Fruit fly (Drosophila melanogaster): ENCODE data around the gene SP1173.
A peak's percentile ranks its signal among the peaks of the same experiment; 100 is the strongest.

SP1173 gene

dm6 chr3L:6743346-6744165 is 40.2 kb upstream of the SP1173 start (continued):
- no peak for TF ChIP-seq Sox15 (GFP tag; optimal IDR thresholded peaks at IDR 0.05)

- TF ChIP-seq dsx (GFP tag; optimal IDR thresholded peaks at IDR 0.05; ENCODE audit: poor library complexity, severe bottlenecking) (peak; percentile 9), CG32006 (GFP tag; optimal IDR thresholded peaks at IDR 0.05) (peak; percentile 33), Eip75B (GFP tag; optimal IDR thresholded peaks at IDR 0.05) (peak; percentile 1), CG8119 (GFP tag; IDR thresholded peaks at IDR 0.05) (no peak), CG6854 (GFP tag; optimal IDR thresholded peaks at IDR 0.05) (peak; percentile 32), CG15336 (GFP tag; IDR thresholded peaks at IDR 0.05) (peak; percentile 23; the same call in 1 of the 2 replicates), net (GFP tag; optimal IDR thresholded peaks at IDR 0.05) (no peak), CG6276 (GFP tag; optimal IDR thresholded peaks at IDR 0.05) (no peak), topi (GFP tag; optimal IDR thresholded peaks at IDR 0.05) (peak; percentile 20), CG6792 (GFP tag; optimal IDR thresholded peaks at IDR 0.05) (peak; percentile 0), lz (GFP tag; optimal IDR thresholded peaks at IDR 0.05) (peak; percentile 48), acj6 (GFP tag; optimal IDR thresholded peaks at IDR 0.05) (peak; percentile 7), spab (GFP tag; optimal IDR thresholded peaks at IDR 0.05) (no peak), OdsH (GFP tag; optimal IDR thresholded peaks at IDR 0.05) (peak; percentile 44), Lpt (GFP tag; optimal IDR thresholded peaks at IDR 0.05) (no peak), ss (GFP tag; optimal IDR thresholded peaks at IDR 0.05) (peak in 1 of 2 experiments; percentile 3), CG11902 (GFP tag; optimal IDR thresholded peaks at IDR 0.05) (no peak), Hr38 (GFP tag; optimal IDR thresholded peaks at IDR 0.05) (no peak), cyc (GFP tag; optimal IDR thresholded peaks at IDR 0.05) (peak; percentile 12), dac (GFP tag; optimal IDR thresholded peaks at IDR 0.05) (no peak), CG31627 (GFP tag; optimal IDR thresholded peaks at IDR 0.05) (peak; percentile 38), CG11762 (GFP tag; optimal IDR thresholded peaks at IDR 0.05; ENCODE audit: insufficient read depth) (no peak), Blimp-1 (GFP tag; optimal IDR thresholded peaks at IDR 0.05) (no peak), Met (GFP tag; optimal IDR thresholded peaks at IDR 0.05) (peak; percentile 18), esn (GFP tag; optimal IDR thresholded peaks at IDR 0.05) (peak; percentile 15), Eip93F (GFP tag; optimal IDR thresholded peaks at IDR 0.05) (no peak), CG3032 (tag; optimal IDR thresholded peaks at IDR 0.05) (peak; percentile 40)
Measured at dm6 chr3L:6742974-6743345, 39.6 kb upstream of the SP1173 start, which contains the start of gene dikar. Gene dikar (minus strand): TSS chr3L:6743164.

- peak; percentile 94 for TF ChIP-seq CG6808 (GFP tag; optimal IDR thresholded peaks at IDR 0.05)
- TF ChIP-seq Blimp-1 (GFP tag; optimal IDR thresholded peaks at IDR 0.05) = peak; percentile 7
- TF ChIP-seq CG16779 (tag; optimal IDR thresholded peaks at IDR 0.05) = peak; percentile 44
- TF ChIP-seq CG6163 (GFP tag; IDR thresholded peaks at IDR 0.05) = peak; percentile 77
- no peak for TF ChIP-seq salr (GFP tag; optimal IDR thresholded peaks at IDR 0.05)
- 0 out of 3 replicates have a peak, but pooled peaks have one; percentile 19 for TF ChIP-seq eg (GFP tag; IDR thresholded peaks at IDR 0.05)
- TF ChIP-seq OdsH (GFP tag; optimal IDR thresholded peaks at IDR 0.05) = no peak
- peak; percentile 7 for TF ChIP-seq CG11902 (GFP tag; optimal IDR thresholded peaks at IDR 0.05)
- peak; percentile 100 for TF ChIP-seq svp (GFP tag)
Measured at dm6 chr3L:6742110-6742718, 38.9 kb upstream of the SP1173 start.

DNA sequence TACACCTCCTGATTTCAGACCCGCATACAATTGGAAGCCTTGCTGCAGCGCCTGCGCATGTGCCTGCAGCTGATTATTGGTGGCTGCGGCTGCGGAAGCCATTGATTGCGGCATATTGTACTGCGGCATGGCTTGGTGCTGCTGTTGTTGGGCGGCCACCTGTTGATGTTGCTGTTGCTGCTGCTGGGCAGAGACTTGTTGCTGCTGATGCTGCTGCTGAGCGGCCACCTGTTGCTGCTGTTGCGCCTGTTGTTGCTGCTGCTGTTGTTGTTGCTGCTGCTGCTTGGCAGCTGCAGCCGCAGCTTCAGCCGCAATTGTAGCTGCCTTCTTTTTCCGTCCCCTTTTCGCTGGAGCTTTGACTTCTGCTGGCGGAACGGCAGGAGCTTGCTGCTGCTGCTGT is 27.8 kb upstream of the SP1173 start:
- TF ChIP-seq topi (GFP tag; optimal IDR thresholded peaks at IDR 0.05) (no peak), CG10631 (GFP tag; optimal IDR thresholded peaks at IDR 0.05) (no peak), CG8319 (GFP tag; optimal IDR thresholded peaks at IDR 0.05) (no peak), svp (GFP tag) (no peak), dac (GFP tag; optimal IDR thresholded peaks at IDR 0.05) (no peak), CG3032 (tag; optimal IDR thresholded peaks at IDR 0.05) (no peak), Hr4 (GFP tag; optimal IDR thresholded peaks at IDR 0.05) (no peak), CG9139 (GFP tag; optimal IDR thresholded peaks at IDR 0.05) (no peak), CG7368 (GFP tag; optimal IDR thresholded peaks at IDR 0.05) (no peak), ss (GFP tag; optimal IDR thresholded peaks at IDR 0.05) (no peak), Gug (GFP tag; IDR thresholded peaks at IDR 0.05) (no peak), CG6276 (GFP tag; optimal IDR thresholded peaks at IDR 0.05) (no peak)

Measured in whole organism, prepupa.